Worm (Caenorhabditis elegans): ENCODE results near the gene irld-26.

The irld-26 gene

ce11 chrV:16211713-16212112 lies 6.7 kb downstream of the irld-26 start:
- TF ChIP-seq mes-4 (tag; optimal IDR thresholded peaks at IDR 0.05), result no peak
- no peak for TF ChIP-seq ekl-4 (GFP tag; IDR thresholded peaks at IDR 0.05)
- no peak for TF ChIP-seq ceh-27 (GFP tag; optimal IDR thresholded peaks at IDR 0.05)
- TF ChIP-seq mcd-1 (GFP tag; IDR thresholded peaks at IDR 0.05), result no peak
- TF ChIP-seq nfya-2 (GFP tag; IDR thresholded peaks at IDR 0.05), result no peak
- no peak for TF ChIP-seq aptf-3 (GFP tag; IDR thresholded peaks at IDR 0.05)
- no peak for TF ChIP-seq tbp1 (GFP tag; optimal IDR thresholded peaks at IDR 0.05)
- TF ChIP-seq attf-6 (GFP tag; IDR thresholded peaks at IDR 0.05), result no peak
- no peak for TF ChIP-seq bed-2 (GFP tag; IDR thresholded peaks at IDR 0.05)
- TF ChIP-seq akir-1 (GFP tag; optimal IDR thresholded peaks at IDR 0.05), result no peak

- peak; percentile 30 for TF ChIP-seq somi-1 (GFP tag; optimal IDR thresholded peaks at IDR 0.05)
- no peak for TF ChIP-seq xnd-1 (tag; optimal IDR thresholded peaks at IDR 0.05)
- TF ChIP-seq ztf-26 (tag; optimal IDR thresholded peaks at IDR 0.05), result peak; percentile 65
- peak; percentile 58; the same call in 1 of the 2 replicates for TF ChIP-seq C06A6.2 (GFP tag; conservative IDR thresholded peaks at IDR 0.05)
- TF ChIP-seq repo-1 (tag; optimal IDR thresholded peaks at IDR 0.05), result no peak
- TF ChIP-seq egl-18 (GFP tag; IDR thresholded peaks at IDR 0.05), result no peak
These were observed 8.3 kb downstream of the irld-26 start for ce11 chrV:16213323-16213722.

- TF ChIP-seq madf-8 (GFP tag; conservative IDR thresholded peaks at IDR 0.05) (no peak), tlf-1 (GFP tag; optimal IDR thresholded peaks at IDR 0.05) (no peak), ceh-40 (GFP tag; IDR thresholded peaks at IDR 0.05) (no peak), B0019.2 (GFP tag; conservative IDR thresholded peaks at IDR 0.05) (no peak), nhr-90 (tag; optimal IDR thresholded peaks at IDR 0.05) (no peak), tbp1 (GFP tag; optimal IDR thresholded peaks at IDR 0.05) (no peak), madf-6 (GFP tag; IDR thresholded peaks at IDR 0.05) (no peak), xnd-1 (tag; optimal IDR thresholded peaks at IDR 0.05) (no peak), Y95B8A.8 (GFP tag; IDR thresholded peaks at IDR 0.05) (no peak), sea-2 (GFP tag; IDR thresholded peaks at IDR 0.05) (no peak), zim-3 (tag; optimal IDR thresholded peaks at IDR 0.05) (no peak), unc-62 (GFP tag; optimal IDR thresholded peaks at IDR 0.05) (no peak), B0035.1 (tag; optimal IDR thresholded peaks at IDR 0.05) (no peak), atf-7 (tag; optimal IDR thresholded peaks at IDR 0.05) (no peak), lin-54 (GFP tag; optimal IDR thresholded peaks at IDR 0.05) (no peak), somi-1 (GFP tag; optimal IDR thresholded peaks at IDR 0.05) (no peak), B0336.3 (GFP tag; IDR thresholded peaks at IDR 0.05) (no peak), ztf-22 (GFP tag; optimal IDR thresholded peaks at IDR 0.05) (no peak), ekl-4 (GFP tag; IDR thresholded peaks at IDR 0.05) (no peak)
These were observed 9.5 kb downstream of the irld-26 start, which contains the start of gene F11A5.9 for ce11 chrV:16214505-16214904. F11A5.9 (plus strand) TSS chrV:16214890.

ce11 chrV:16218522-16218921 lies 13.5 kb downstream of the irld-26 start, which contains the start of gene F11A5.15:
F11A5.15 (minus strand) TSS chrV:16218622.
- TF ChIP-seq hlh-12 (tag; optimal IDR thresholded peaks at IDR 0.05), result no peak
- no peak for TF ChIP-seq ztf-26 (tag; optimal IDR thresholded peaks at IDR 0.05)
- no peak for TF ChIP-seq zfh-2 (GFP tag; conservative IDR thresholded peaks at IDR 0.05)
- TF ChIP-seq nhr-120 (GFP tag; IDR thresholded peaks at IDR 0.05), result no peak
- TF ChIP-seq attf-5 (GFP tag; optimal IDR thresholded peaks at IDR 0.05), result no peak
- no peak for TF ChIP-seq nhr-90 (tag; optimal IDR thresholded peaks at IDR 0.05)
- no peak for TF ChIP-seq ztf-28 (GFP tag; IDR thresholded peaks at IDR 0.05)

All from whole organism, young adult.